Worm (Caenorhabditis elegans) whole organism, L3 larva: ENCODE data around the gene dhs-9.
A peak's percentile ranks its signal among the peaks of the same experiment; 100 is the strongest.

Source experiments
- R02D3.7 ChIP-seq: fragments of 150-350 bp; optimal IDR thresholded peaks from 2 replicates; lab custom pipeline; 2014; ENCODE audit warnings: missing biosample characterization, missing genetic modification characterization
- aly-2 ChIP-seq: fragments of 150-350 bp; optimal IDR thresholded peaks from 2 replicates; lab custom pipeline; 2014; ENCODE audit warnings: missing biosample characterization, missing genetic modification characterization
- ama-1 ChIP-seq: fragments of 150-350 bp; optimal IDR thresholded peaks from 2 replicates; lab custom pipeline; 2018
- ceh-16 ChIP-seq: sonication (generic microtip); optimal IDR thresholded peaks from 2 replicates; lab custom pipeline; 2017; ENCODE audit warnings: missing biosample characterization, missing genetic modification characterization
- ceh-28 ChIP-seq: fragments of 150-350 bp; optimal IDR thresholded peaks from 2 replicates; lab custom pipeline; 2014; ENCODE audit warnings: missing biosample characterization, missing genetic modification reagents, missing genetic modification characterization
- daf-12 ChIP-seq: fragments of 150-350 bp; optimal IDR thresholded peaks from 2 replicates; lab custom pipeline; 2014; ENCODE audit warnings: missing biosample characterization, missing genetic modification reagents, missing genetic modification characterization
- egl-27 ChIP-seq: sonication (generic microtip); optimal IDR thresholded peaks from 4 replicates; lab custom pipeline; 2017; ENCODE audit warnings: missing biosample characterization, missing genetic modification reagents, missing genetic modification characterization
- egl-5 ChIP-seq: fragments of 150-350 bp; optimal IDR thresholded peaks from 2 replicates; lab custom pipeline; 2017; ENCODE audit warnings: missing biosample characterization, missing genetic modification reagents, missing genetic modification characterization, inconsistent platforms
- elt-1 ChIP-seq: fragments of 150-350 bp; optimal IDR thresholded peaks from 2 replicates; lab custom pipeline; 2014; ENCODE audit warnings: missing biosample characterization, missing genetic modification characterization
- elt-2 ChIP-seq: sonication (generic microtip); optimal IDR thresholded peaks from 2 replicates; lab custom pipeline; 2016; ENCODE audit warnings: missing genetic modification reagents, mild to moderate bottlenecking, missing genetic modification characterization, missing compliant biosample characterization
- fkh-10 ChIP-seq: sonication (generic microtip); optimal IDR thresholded peaks from 2 replicates; lab custom pipeline; 2017; ENCODE audit warnings: missing biosample characterization, missing genetic modification reagents, missing genetic modification characterization
- fos-1 ChIP-seq: fragments of 150-350 bp; optimal IDR thresholded peaks from 2 replicates; lab custom pipeline; 2014; ENCODE audit warnings: missing biosample characterization, missing genetic modification characterization
- hmg-11 ChIP-seq: sonication (generic microtip); optimal IDR thresholded peaks from 2 replicates; lab custom pipeline; 2016; ENCODE audit warnings: missing genetic modification characterization, missing compliant biosample characterization
- jun-1 ChIP-seq: fragments of 150-350 bp; optimal IDR thresholded peaks from 2 replicates; lab custom pipeline; 2014; ENCODE audit warnings: missing biosample characterization, missing genetic modification reagents, missing genetic modification characterization
- lin-15B ChIP-seq: fragments of 150-350 bp; optimal IDR thresholded peaks from 2 replicates; lab custom pipeline; 2014; ENCODE audit warnings: missing biosample characterization, missing genetic modification characterization
- lin-39 ChIP-seq: fragments of 150-350 bp; optimal IDR thresholded peaks from 2 replicates; lab custom pipeline; 2018; ENCODE audit warnings: missing biosample characterization, missing genetic modification reagents, missing genetic modification characterization
- lsy-12 ChIP-seq: sonication (generic microtip); optimal IDR thresholded peaks from 2 replicates; lab custom pipeline; 2016; ENCODE audit warnings: mild to moderate bottlenecking, missing genetic modification characterization, missing compliant biosample characterization
- mdl-1 ChIP-seq: fragments of 150-350 bp; optimal IDR thresholded peaks from 2 replicates; lab custom pipeline; 2014; ENCODE audit warnings: missing biosample characterization, missing genetic modification characterization
- nfya-1 ChIP-seq: sonication (generic microtip); optimal IDR thresholded peaks from 2 replicates; lab custom pipeline; 2017; ENCODE audit warnings: missing genetic modification characterization, mild to moderate bottlenecking, missing compliant biosample characterization, antibody characterized with exemption, moderate library complexity; ENCODE audit not compliant: insufficient read depth
- nhr-11 ChIP-seq: fragments of 150-350 bp; optimal IDR thresholded peaks from 2 replicates; lab custom pipeline; 2014; ENCODE audit warnings: missing biosample characterization, missing genetic modification characterization
- nhr-12 ChIP-seq: fragments of 150-350 bp; optimal IDR thresholded peaks from 2 replicates; lab custom pipeline; 2014; ENCODE audit warnings: missing biosample characterization, missing genetic modification characterization
- nhr-237 ChIP-seq: fragments of 150-350 bp; optimal IDR thresholded peaks from 2 replicates; lab custom pipeline; 2014; ENCODE audit warnings: missing biosample characterization, missing genetic modification characterization
- nhr-25 ChIP-seq: sonication (generic microtip); optimal IDR thresholded peaks from 2 replicates; lab custom pipeline; 2017; ENCODE audit warnings: missing biosample characterization, missing genetic modification characterization
- nhr-28 ChIP-seq: fragments of 150-350 bp; optimal IDR thresholded peaks from 2 replicates; lab custom pipeline; 2014; ENCODE audit warnings: missing biosample characterization, missing genetic modification characterization
- nhr-43 ChIP-seq: sonication (generic microtip); optimal IDR thresholded peaks from 2 replicates; lab custom pipeline; 2016; ENCODE audit warnings: mild to moderate bottlenecking, missing genetic modification characterization, missing compliant biosample characterization; ENCODE audit not compliant: poor library complexity, severe bottlenecking
- nhr-76 ChIP-seq: fragments of 150-350 bp; sonication (generic microtip); optimal IDR thresholded peaks from 5 replicates; lab custom pipeline; 2014; ENCODE audit warnings: missing biosample characterization, missing genetic modification characterization
- nhr-77 ChIP-seq: fragments of 150-350 bp; optimal IDR thresholded peaks from 2 replicates; lab custom pipeline; 2014; ENCODE audit warnings: missing biosample characterization, missing genetic modification characterization
- pha-4 ChIP-seq: fragments of 150-350 bp; optimal IDR thresholded peaks from 2 replicates; lab custom pipeline; 2014; ENCODE audit warnings: missing biosample characterization, missing genetic modification reagents, missing genetic modification characterization
- pqm-1 ChIP-seq: fragments of 150-350 bp; optimal IDR thresholded peaks from 2 replicates; lab custom pipeline; 2017; ENCODE audit warnings: missing biosample characterization, missing genetic modification characterization, inconsistent platforms
- unc-62 ChIP-seq: fragments of 150-350 bp; sonication (generic microtip); optimal IDR thresholded peaks from 4 replicates; lab custom pipeline; 2014; ENCODE audit warnings: missing biosample characterization, missing genetic modification reagents, missing genetic modification characterization
- zag-1 ChIP-seq: fragments of 150-350 bp; optimal IDR thresholded peaks from 2 replicates; lab custom pipeline; 2014; ENCODE audit warnings: missing biosample characterization, missing genetic modification characterization
- ztf-11 ChIP-seq: fragments of 150-350 bp; optimal IDR thresholded peaks from 2 replicates; lab custom pipeline; 2014; ENCODE audit warnings: missing biosample characterization, missing genetic modification characterization
- ztf-4 ChIP-seq: fragments of 150-350 bp; optimal IDR thresholded peaks from 2 replicates; lab custom pipeline; 2014; ENCODE audit warnings: missing biosample characterization, missing genetic modification characterization

The dhs-9 gene

ce11 chrIII:5413680-5414079 lies 45.8 kb upstream of the dhs-9 start, which contains the start of gene grl-22:
Gene grl-22 (minus strand): TSS chrIII:5414011.
- TF ChIP-seq pha-4 (tag; lab: Kevin White, UChicago) (no peak), lsy-12 (no peak), nhr-76 (no peak), nhr-77 (tag; lab: Kevin White, UChicago) (no peak), daf-12 (tag; lab: Kevin White, UChicago) (no peak), unc-62 (GFP tag; lab: Kevin White, UChicago) (no peak), mdl-1 (tag; lab: Kevin White, UChicago) (no peak), zag-1 (tag; lab: Kevin White, UChicago) (no peak), ceh-16 (tag; lab: Kevin White, UChicago) (no peak), egl-27 (tag; lab: Kevin White, UChicago) (no peak), ama-1 (lab: Kevin White, UChicago) (no peak), nhr-237 (tag; lab: Kevin White, UChicago) (no peak)
- TF ChIP-seq, all 47 proteins: peak for 0

- TF ChIP-seq nhr-28 (tag; lab: Kevin White, UChicago) (no peak), nhr-43 (no peak)
These were observed 39.7 kb upstream of the dhs-9 start, which contains the start of gene W03A5.1 for ce11 chrIII:5407588-5407987. Gene W03A5.1 (plus strand): TSS chrIII:5407888.

ce11 chrIII:5407060-5407459 lies 39.2 kb upstream of the dhs-9 start:
- TF ChIP-seq ztf-4 (tag; lab: Kevin White, UChicago), result no peak

- TF ChIP-seq ztf-11 (no peak), nhr-12 (tag; lab: Kevin White, UChicago) (no peak), zag-1 (tag; lab: Kevin White, UChicago) (no peak), ceh-16 (tag; lab: Kevin White, UChicago) (no peak), nfya-1 (no peak), ztf-4 (tag; lab: Kevin White, UChicago) (no peak), ceh-28 (tag; lab: Kevin White, UChicago) (no peak), egl-27 (tag; lab: Kevin White, UChicago) (no peak), fkh-10 (GFP tag; lab: Kevin White, UChicago) (no peak), nhr-237 (tag; lab: Kevin White, UChicago) (no peak), unc-62 (GFP tag; lab: Kevin White, UChicago) (no peak), elt-2 (no peak), pqm-1 (tag; lab: Kevin White, UChicago) (no peak)
These were observed 38.5 kb upstream of the dhs-9 start for ce11 chrIII:5406314-5406713.

ce11 chrIII:5405628-5406084 lies 37.8 kb upstream of the dhs-9 start, which contains the start of the genes W03A5.2 and Y32H12A.8:
Gene W03A5.2 (plus strand): TSS chrIII:5406034.
Gene Y32H12A.8 (minus strand): TSS chrIII:5406037.
- no peak for TF ChIP-seq aly-2
- TF ChIP-seq elt-2, result peak; percentile 41
- TF ChIP-seq daf-12 (tag; lab: Kevin White, UChicago), result no peak
- TF ChIP-seq ama-1 (lab: Kevin White, UChicago), result no peak
- TF ChIP-seq mdl-1 (tag; lab: Kevin White, UChicago), result no peak
- peak; percentile 68 for TF ChIP-seq lin-15B (tag; lab: Kevin White, UChicago)
- no peak for TF ChIP-seq ceh-16 (tag; lab: Kevin White, UChicago)
- peak; percentile 47 for TF ChIP-seq nhr-25 (tag; lab: Kevin White, UChicago)
- peak; percentile 34 for TF ChIP-seq hmg-11 (tag; lab: Kevin White, UChicago)
- TF ChIP-seq lin-39 (tag; lab: Kevin White, UChicago), result peak; percentile 30
- TF ChIP-seq jun-1, result no peak
- no peak for TF ChIP-seq egl-5
- no peak for TF ChIP-seq nhr-237 (tag; lab: Kevin White, UChicago)
- TF ChIP-seq pha-4 (tag; lab: Kevin White, UChicago), result peak; percentile 62
- TF ChIP-seq ztf-4 (tag; lab: Kevin White, UChicago), result no peak
- TF ChIP-seq nfya-1, result peak; percentile 79

- no peak for TF ChIP-seq R02D3.7 (tag; lab: Kevin White, UChicago)
- no peak for TF ChIP-seq ceh-16 (tag; lab: Kevin White, UChicago)
- no peak for TF ChIP-seq elt-2
- no peak for TF ChIP-seq fos-1 (tag; lab: Kevin White, UChicago)
- TF ChIP-seq zag-1 (tag; lab: Kevin White, UChicago), result no peak
- no peak for TF ChIP-seq nfya-1
- no peak for TF ChIP-seq elt-1
- no peak for TF ChIP-seq ztf-11
- no peak for TF ChIP-seq nhr-11 (tag; lab: Kevin White, UChicago)
- no peak for TF ChIP-seq mdl-1 (tag; lab: Kevin White, UChicago)
These were observed 37.2 kb upstream of the dhs-9 start for ce11 chrIII:5404998-5405397.
